Fruit fly (Drosophila melanogaster): ENCODE results near the gene CG46458.

Gene CG46458

dm6 chr3R:6969926-6970325, 11.8 kb upstream of the CG46458 start:
- TF ChIP-seq CG17801 (GFP tag; optimal IDR thresholded peaks at IDR 0.05; ENCODE audit: partially characterized antibody) = no peak

- no peak for TF ChIP-seq CG17801 (GFP tag; optimal IDR thresholded peaks at IDR 0.05; ENCODE audit: partially characterized antibody)
These were observed 10.3 kb upstream of the CG46458 start for dm6 chr3R:6968427-6968826.

- no peak for TF ChIP-seq CG17801 (GFP tag; optimal IDR thresholded peaks at IDR 0.05; ENCODE audit: partially characterized antibody)
These were observed 8.5 kb upstream of the CG46458 start for dm6 chr3R:6966557-6967093.

- no peak for TF ChIP-seq CG17801 (GFP tag; optimal IDR thresholded peaks at IDR 0.05; ENCODE audit: partially characterized antibody)
These were observed 4.9 kb upstream of the CG46458 start for dm6 chr3R:6963085-6963484.

dm6 chr3R:6960777-6961176, 2.6 kb upstream of the CG46458 start:
- no peak for TF ChIP-seq CG17801 (GFP tag; optimal IDR thresholded peaks at IDR 0.05; ENCODE audit: partially characterized antibody)

dm6 chr3R:6956749-6957148, 1.4 kb downstream of the CG46458 start:
- TF ChIP-seq CG17801 (GFP tag; optimal IDR thresholded peaks at IDR 0.05; ENCODE audit: partially characterized antibody) = no peak

- no peak for TF ChIP-seq CG17801 (GFP tag; optimal IDR thresholded peaks at IDR 0.05; ENCODE audit: partially characterized antibody)
These were observed 3.6 kb downstream of the CG46458 start for dm6 chr3R:6954539-6954938.

- TF ChIP-seq CG17801 (GFP tag; optimal IDR thresholded peaks at IDR 0.05; ENCODE audit: partially characterized antibody) = no peak
These were observed 5.0 kb downstream of the CG46458 start for dm6 chr3R:6953160-6953559.

dm6 chr3R:6952683-6953082, 5.5 kb downstream of the CG46458 start:
- TF ChIP-seq CG17801 (GFP tag; optimal IDR thresholded peaks at IDR 0.05; ENCODE audit: partially characterized antibody) = no peak

dm6 chr3R:6951090-6951489, 7.1 kb downstream of the CG46458 start:
- no peak for TF ChIP-seq CG17801 (GFP tag; optimal IDR thresholded peaks at IDR 0.05; ENCODE audit: partially characterized antibody)

dm6 chr3R:6950111-6950699, 8.0 kb downstream of the CG46458 start:
- no peak for TF ChIP-seq CG17801 (GFP tag; optimal IDR thresholded peaks at IDR 0.05; ENCODE audit: partially characterized antibody)

dm6 chr3R:6948954-6949708, 9.0 kb downstream of the CG46458 start:
- no peak for TF ChIP-seq CG17801 (GFP tag; optimal IDR thresholded peaks at IDR 0.05; ENCODE audit: partially characterized antibody)

dm6 chr3R:6945016-6945415, 13.2 kb downstream of the CG46458 start:
- no peak for TF ChIP-seq CG17801 (GFP tag; optimal IDR thresholded peaks at IDR 0.05; ENCODE audit: partially characterized antibody)

dm6 chr3R:6939654-6940053, 18.5 kb downstream of the CG46458 start:
- no peak for TF ChIP-seq CG17801 (GFP tag; optimal IDR thresholded peaks at IDR 0.05; ENCODE audit: partially characterized antibody)

dm6 chr3R:6937731-6938130, 20.4 kb downstream of the CG46458 start:
- no peak for TF ChIP-seq CG17801 (GFP tag; optimal IDR thresholded peaks at IDR 0.05; ENCODE audit: partially characterized antibody)

- TF ChIP-seq CG17801 (GFP tag; optimal IDR thresholded peaks at IDR 0.05; ENCODE audit: partially characterized antibody) = no peak
These were observed 22.2 kb downstream of the CG46458 start for dm6 chr3R:6935810-6936549.

Measured in ovary, adult (tissue).